Worm (Caenorhabditis elegans) whole organism, young adult: Measurements from ENCODE around the gene ZC239.15.

Source experiments
- D2030.7 ChIP-seq: fragments of 200-800 bp; sonication (Bioruptor generic); IDR thresholded peaks from 2 replicates; pipeline ENCODE4 v1.3.6; 2022; ENCODE audit warnings: missing genetic modification reagents, missing genetic modification characterization, missing compliant biosample characterization
- F10E7.11 ChIP-seq: sonication (generic microtip); optimal IDR thresholded peaks from 2 replicates; lab custom pipeline; 2017; ENCODE audit warnings: mild to moderate bottlenecking, missing genetic modification characterization, moderate library complexity, missing compliant biosample characterization
- F49E8.2 ChIP-seq: sonication (generic microtip); optimal IDR thresholded peaks from 3 replicates; lab custom pipeline; 2017; ENCODE audit warnings: missing genetic modification characterization, mild to moderate bottlenecking, missing compliant biosample characterization, antibody characterized with exemption, moderate library complexity; ENCODE audit not compliant: insufficient read depth
- F52B5.7 ChIP-seq: sonication (generic microtip); optimal IDR thresholded peaks from 2 replicates; lab custom pipeline; 2016; ENCODE audit warnings: mild to moderate bottlenecking, missing genetic modification characterization, missing compliant biosample characterization
- K12H6.12 ChIP-seq: fragments of 200-800 bp; sonication (Bioruptor generic); optimal IDR thresholded peaks from 2 replicates; lab custom pipeline; 2018; ENCODE audit warnings: mild to moderate bottlenecking, missing genetic modification characterization, missing compliant biosample characterization
- T26A5.8 ChIP-seq: sonication (generic microtip); optimal IDR thresholded peaks from 2 replicates; lab custom pipeline; 2016; ENCODE audit warnings: missing genetic modification characterization, missing compliant biosample characterization
- Y53G8AR.9 ChIP-seq: fragments of 200-800 bp; sonication (Bioruptor generic); conservative IDR thresholded peaks from 2 replicates; pipeline ENCODE4 v1.3.6; 2022; ENCODE audit warnings: missing genetic modification reagents, missing genetic modification characterization, missing compliant biosample characterization
- Y79H2A.3 ChIP-seq: fragments of 200-800 bp; sonication (Bioruptor generic); conservative IDR thresholded peaks from 2 replicates; pipeline ENCODE4 v1.3.6; 2022; ENCODE audit warnings: missing genetic modification reagents, missing genetic modification characterization, missing compliant biosample characterization
- ZK185.1 ChIP-seq: sonication (generic microtip); optimal IDR thresholded peaks from 2 replicates; lab custom pipeline; 2016; ENCODE audit warnings: mild to moderate bottlenecking, missing genetic modification characterization, missing compliant biosample characterization; ENCODE audit not compliant: poor library complexity, severe bottlenecking
- akir-1 ChIP-seq: fragments of 200-800 bp; sonication (Bioruptor generic); optimal IDR thresholded peaks from 2 replicates; lab custom pipeline; 2018; ENCODE audit warnings: mild to moderate bottlenecking, missing genetic modification characterization, moderate library complexity, missing compliant biosample characterization
- athp-1 ChIP-seq: sonication (generic microtip); optimal IDR thresholded peaks from 2 replicates; lab custom pipeline; 2017; ENCODE audit warnings: mild to moderate bottlenecking, missing genetic modification characterization, missing compliant biosample characterization
- attf-6 ChIP-seq: fragments of 200-800 bp; sonication (Bioruptor generic); IDR thresholded peaks from 2 replicates; pipeline ENCODE4 v1.3.6; 2022; ENCODE audit warnings: missing genetic modification reagents, missing genetic modification characterization, missing compliant biosample characterization
- ccch-3 ChIP-seq: fragments of 200-800 bp; sonication (Bioruptor generic); optimal IDR thresholded peaks from 2 replicates; lab custom pipeline; 2018; ENCODE audit warnings: mild to moderate bottlenecking, missing genetic modification characterization, missing compliant biosample characterization
- ceh-27 ChIP-seq: fragments of 200-800 bp; sonication (Bioruptor generic); optimal IDR thresholded peaks from 2 replicates; lab custom pipeline; 2018; ENCODE audit warnings: mild to moderate bottlenecking, missing genetic modification characterization, moderate library complexity, missing compliant biosample characterization
- ceh-58 ChIP-seq: fragments of 200-800 bp; sonication (Bioruptor generic); IDR thresholded peaks from 2 replicates; pipeline ENCODE4 v1.3.6; 2022; ENCODE audit warnings: missing genetic modification characterization, missing compliant biosample characterization
- chd-7 ChIP-seq: sonication (generic microtip); optimal IDR thresholded peaks from 2 replicates; lab custom pipeline; 2016; ENCODE audit warnings: mild to moderate bottlenecking, missing genetic modification characterization, moderate library complexity, missing compliant biosample characterization
- dpff-1 ChIP-seq: sonication (generic microtip); optimal IDR thresholded peaks from 2 replicates; lab custom pipeline; 2017; ENCODE audit warnings: mild to moderate bottlenecking, missing genetic modification characterization, missing compliant biosample characterization
- egl-44 ChIP-seq: fragments of 200-800 bp; sonication (Bioruptor generic); IDR thresholded peaks from 2 replicates; pipeline ENCODE4 v1.3.6; 2022; ENCODE audit warnings: missing genetic modification reagents, missing genetic modification characterization, missing compliant biosample characterization
- ekl-4 ChIP-seq: fragments of 200-800 bp; sonication (Bioruptor generic); IDR thresholded peaks from 2 replicates; pipeline ENCODE4 v1.3.6; 2022; ENCODE audit warnings: missing genetic modification reagents, missing genetic modification characterization, missing compliant biosample characterization
- fkh-3 ChIP-seq: sonication (generic microtip); optimal IDR thresholded peaks from 2 replicates; lab custom pipeline; 2016; ENCODE audit warnings: mild to moderate bottlenecking, missing genetic modification characterization, missing compliant biosample characterization
- hlh-12 ChIP-seq: sonication (generic microtip); optimal IDR thresholded peaks from 2 replicates; lab custom pipeline; 2016; ENCODE audit warnings: missing genetic modification characterization, missing compliant biosample characterization
- hlh-26 ChIP-seq: fragments of 200-800 bp; sonication (Bioruptor generic); conservative IDR thresholded peaks from 2 replicates; pipeline ENCODE4 v1.3.6; 2022; ENCODE audit warnings: missing genetic modification reagents, missing genetic modification characterization, missing compliant biosample characterization
- hmg-20 ChIP-seq: fragments of 200-800 bp; sonication (Bioruptor generic); IDR thresholded peaks from 2 replicates; pipeline ENCODE4 v1.3.6; 2022; ENCODE audit warnings: missing genetic modification reagents, missing genetic modification characterization, missing compliant biosample characterization
- hrde-1 ChIP-seq: sonication (generic microtip); optimal IDR thresholded peaks from 2 replicates; lab custom pipeline; 2016; ENCODE audit warnings: missing genetic modification characterization, mild to moderate bottlenecking, missing compliant biosample characterization, moderate library complexity, missing genotype, missing genetic modification reagents, borderline replicate concordance
- lin-26 ChIP-seq: fragments of 200-800 bp; sonication (Bioruptor generic); IDR thresholded peaks from 2 replicates; pipeline ENCODE4 v1.3.6; 2022; ENCODE audit warnings: missing genetic modification reagents, missing genetic modification characterization, missing compliant biosample characterization
- lin-40 ChIP-seq: sonication (generic microtip); optimal IDR thresholded peaks from 2 replicates; lab custom pipeline; 2016; ENCODE audit warnings: missing genetic modification characterization, mild to moderate bottlenecking, missing compliant biosample characterization, missing genotype, missing genetic modification reagents
- lir-1 ChIP-seq: fragments of 200-800 bp; sonication (Bioruptor generic); conservative IDR thresholded peaks from 2 replicates; pipeline ENCODE4 v1.3.6; 2022; ENCODE audit warnings: missing genetic modification reagents, missing genetic modification characterization, missing compliant biosample characterization
- lsl-1 ChIP-seq: fragments of 200-800 bp; sonication (Bioruptor generic); optimal IDR thresholded peaks from 2 replicates; lab custom pipeline; 2018; ENCODE audit warnings: mild to moderate bottlenecking, missing genetic modification characterization, moderate library complexity, missing compliant biosample characterization
- madf-10 ChIP-seq: sonication (generic microtip); optimal IDR thresholded peaks from 2 replicates; lab custom pipeline; 2016; ENCODE audit warnings: mild to moderate bottlenecking, missing genetic modification characterization, missing compliant biosample characterization
- mxl-1 ChIP-seq: sonication (generic microtip); optimal IDR thresholded peaks from 2 replicates; lab custom pipeline; 2016; ENCODE audit warnings: missing genetic modification characterization, missing compliant biosample characterization
- nhr-120 ChIP-seq: fragments of 200-800 bp; sonication (Bioruptor generic); IDR thresholded peaks from 2 replicates; pipeline ENCODE4 v1.3.6; 2022; ENCODE audit warnings: missing genetic modification characterization, missing compliant biosample characterization
- nhr-27 ChIP-seq: fragments of 200-800 bp; sonication (Bioruptor generic); optimal IDR thresholded peaks from 2 replicates; lab custom pipeline; 2018; ENCODE audit warnings: mild to moderate bottlenecking, missing genetic modification characterization, moderate library complexity, missing compliant biosample characterization
- nhr-80 ChIP-seq: sonication (generic microtip); optimal IDR thresholded peaks from 2 replicates; lab custom pipeline; 2016; ENCODE audit warnings: missing genetic modification characterization, missing compliant biosample characterization
- nhr-90 ChIP-seq: sonication (generic microtip); optimal IDR thresholded peaks from 2 replicates; lab custom pipeline; 2016; ENCODE audit warnings: missing genotype, mild to moderate bottlenecking, missing genetic modification characterization, missing compliant biosample characterization
- sdz-38 ChIP-seq: sonication (generic microtip); optimal IDR thresholded peaks from 2 replicates; lab custom pipeline; 2016; ENCODE audit warnings: missing genotype, missing genetic modification characterization, missing compliant biosample characterization
- xnd-1 ChIP-seq: sonication (generic microtip); optimal IDR thresholded peaks from 2 replicates; lab custom pipeline; 2016; ENCODE audit warnings: missing genotype, missing genetic modification reagents, missing genetic modification characterization, missing compliant biosample characterization
- zfh-2 ChIP-seq: fragments of 200-800 bp; sonication (Bioruptor generic); conservative IDR thresholded peaks from 2 replicates; pipeline ENCODE4 v1.3.6; 2022; ENCODE audit warnings: missing genetic modification reagents, missing genetic modification characterization, missing compliant biosample characterization
- zim-3 ChIP-seq: sonication (generic microtip); optimal IDR thresholded peaks from 2 replicates; lab custom pipeline; 2017; ENCODE audit warnings: mild to moderate bottlenecking, missing genetic modification characterization, moderate library complexity, missing compliant biosample characterization
- ztf-26 ChIP-seq: sonication (generic microtip); optimal IDR thresholded peaks from 2 replicates; lab custom pipeline; 2017; ENCODE audit warnings: missing genetic modification characterization, missing compliant biosample characterization

The ZC239.15 gene

ce11 chrII:3245836-3246235 is 21.3 kb upstream of the ZC239.15 start, which contains the start of gene C17F4.7 (continued):
- TF ChIP-seq K12H6.12 (tag; lab: Kevin White, UChicago) (no peak), akir-1 (GFP tag; lab: Kevin White, UChicago) (no peak), Y79H2A.3 (GFP tag; lab: Robert Waterston, UW) (no peak), nhr-120 (GFP tag; lab: Robert Waterston, UW) (no peak), hrde-1 (tag; lab: Kevin White, UChicago) (no peak), ccch-3 (no peak), dpff-1 (tag; lab: Kevin White, UChicago) (no peak), fkh-3 (tag; lab: Kevin White, UChicago) (no peak), T26A5.8 (tag; lab: Kevin White, UChicago) (no peak), ztf-26 (tag; lab: Kevin White, UChicago) (peak; percentile 6), madf-10 (tag; lab: Kevin White, UChicago) (peak; percentile 11), ZK185.1 (tag; lab: Kevin White, UChicago) (no peak), D2030.7 (GFP tag; lab: Robert Waterston, UW) (no peak), nhr-27 (tag; lab: Kevin White, UChicago) (no peak), egl-44 (GFP tag; lab: Robert Waterston, UW) (no peak)
- TF ChIP-seq, all 124 proteins: peak for 13

DNA sequence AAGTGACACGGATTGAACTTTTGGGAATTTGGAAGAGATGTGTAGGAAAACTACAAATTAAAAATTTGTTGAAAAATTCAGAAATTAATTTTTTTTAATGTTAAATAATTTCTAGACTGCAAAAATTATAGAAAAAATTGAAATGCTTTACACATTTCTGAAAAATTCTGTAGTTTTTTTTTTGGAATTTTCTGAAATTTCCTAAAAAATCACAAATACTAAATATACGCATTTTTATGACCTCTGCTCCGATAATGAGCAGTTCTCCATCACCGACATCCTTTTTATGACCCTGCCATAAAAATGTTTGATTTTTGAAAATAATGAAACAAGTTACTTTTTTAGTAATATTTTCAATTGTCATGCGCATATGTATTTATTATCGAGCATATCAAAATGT is 20.2 kb upstream of the ZC239.15 start:
- peak; percentile 74 for TF ChIP-seq nhr-80 (tag; lab: Kevin White, UChicago)
- TF ChIP-seq Y53G8AR.9 (GFP tag; lab: Robert Waterston, UW) = peak; percentile 47; the same call in 1 of the 2 replicates
- TF ChIP-seq nhr-90 (tag; lab: Kevin White, UChicago) = peak; percentile 43
- TF ChIP-seq K12H6.12 (tag; lab: Kevin White, UChicago) = no peak
- no peak for TF ChIP-seq F10E7.11 (tag; lab: Kevin White, UChicago)
- TF ChIP-seq zfh-2 (GFP tag; lab: Robert Waterston, UW) = no peak
- no peak for TF ChIP-seq athp-1 (tag; lab: Kevin White, UChicago)

ce11 chrII:3244070-3244469 is 19.5 kb upstream of the ZC239.15 start, which contains the start of gene C17F4.12:
Gene C17F4.12 (minus strand): TSS chrII:3244170.
- no peak for TF ChIP-seq chd-7
- TF ChIP-seq hmg-20 (GFP tag; lab: Robert Waterston, UW) = no peak
- no peak for TF ChIP-seq lin-26
- no peak for TF ChIP-seq attf-6
- TF ChIP-seq ceh-27 = no peak
- TF ChIP-seq ekl-4 (GFP tag; lab: Robert Waterston, UW) = no peak
- TF ChIP-seq xnd-1 = no peak
- TF ChIP-seq hlh-26 (GFP tag; lab: Robert Waterston, UW) = no peak
- TF ChIP-seq hlh-12 (tag; lab: Kevin White, UChicago) = no peak
- no peak for TF ChIP-seq mxl-1
- no peak for TF ChIP-seq zim-3 (tag; lab: Kevin White, UChicago)
- TF ChIP-seq lir-1 (GFP tag; lab: Robert Waterston, UW) = no peak
- no peak for TF ChIP-seq lsl-1 (GFP tag; lab: Kevin White, UChicago)
- TF ChIP-seq sdz-38 (tag; lab: Kevin White, UChicago) = no peak
- TF ChIP-seq F49E8.2 = no peak
- no peak for TF ChIP-seq F52B5.7 (tag; lab: Kevin White, UChicago)
- TF ChIP-seq lin-40 = no peak
- TF ChIP-seq ceh-58 (GFP tag; lab: Robert Waterston, UW) = no peak
